Fruit fly (Drosophila melanogaster) whole organism, pupa: ENCODE results near the gene CycG.

Experiments used
- CG10348 ChIP-seq: fragments of 200-800 bp; sonication (Bioruptor generic); IDR thresholded peaks from 2 replicates; pipeline ENCODE4 v1.3.6; 2022; ENCODE audit warnings: missing biosample characterization, missing genetic modification characterization
- CG12605 ChIP-seq: fragments of 200-800 bp; sonication (Bioruptor generic); IDR thresholded peaks from 2 replicates; pipeline ENCODE4 v1.3.6; 2022; ENCODE audit warnings: missing biosample characterization, missing genetic modification characterization
- CG13204 ChIP-seq: fragments of 200-800 bp; sonication (Bioruptor generic); optimal IDR thresholded peaks from 2 replicates; lab custom pipeline; 2018; ENCODE audit warnings: missing biosample characterization, mild to moderate bottlenecking, missing genetic modification characterization, moderate library complexity
- CG14655 ChIP-seq: fragments of 200-800 bp; sonication (Bioruptor generic); optimal IDR thresholded peaks from 3 replicates; lab custom pipeline; 2017; ENCODE audit warnings: mild to moderate bottlenecking, missing biosample characterization, missing genetic modification reagents, missing genetic modification characterization
- CG15710 ChIP-seq: fragments of 200-800 bp; sonication (Bioruptor generic); optimal IDR thresholded peaks from 2 replicates; lab custom pipeline; 2018; ENCODE audit warnings: missing biosample characterization, mild to moderate bottlenecking, missing genetic modification characterization, moderate library complexity
- CG17806 ChIP-seq: fragments of 200-800 bp; sonication (Bioruptor generic); optimal IDR thresholded peaks from 2 replicates; lab custom pipeline; 2018; ENCODE audit warnings: missing biosample characterization, mild to moderate bottlenecking, missing genetic modification characterization, moderate library complexity
- CG32121 ChIP-seq: fragments of 200-800 bp; sonication (Bioruptor generic); IDR thresholded peaks from 2 replicates; pipeline ENCODE4 v1.3.6; 2022; ENCODE audit warnings: missing biosample characterization, missing genetic modification characterization
- CG4496 ChIP-seq: fragments of 200-800 bp; sonication (Bioruptor generic); IDR thresholded peaks from 3 replicates; pipeline ENCODE4 v1.3.6; 2022; ENCODE audit warnings: missing biosample characterization, missing genetic modification characterization
- CG8159 ChIP-seq: fragments of 200-800 bp; sonication (Bioruptor generic); optimal IDR thresholded peaks from 3 replicates; lab custom pipeline; 2018; ENCODE audit warnings: missing biosample characterization, mild to moderate bottlenecking, missing genetic modification characterization, moderate library complexity
- CG8301 ChIP-seq: fragments of 200-800 bp; sonication (Bioruptor generic); optimal IDR thresholded peaks from 2 replicates; lab custom pipeline; 2018; ENCODE audit warnings: missing biosample characterization, mild to moderate bottlenecking, missing genetic modification characterization
- CG9948 ChIP-seq: fragments of 200-800 bp; sonication (Bioruptor generic); optimal IDR thresholded peaks from 2 replicates; lab custom pipeline; 2018; ENCODE audit warnings: missing biosample characterization, mild to moderate bottlenecking, missing genetic modification characterization, moderate library complexity
- D1 ChIP-seq: fragments of 200-800 bp; sonication (Bioruptor generic); optimal IDR thresholded peaks from 2 replicates; lab custom pipeline; 2018; ENCODE audit warnings: missing biosample characterization, mild to moderate bottlenecking, missing genetic modification characterization, moderate library complexity
- EcR ChIP-seq: fragments of 200-800 bp; sonication (Bioruptor generic); optimal IDR thresholded peaks from 3 replicates; lab custom pipeline; 2019; ENCODE audit warnings: missing biosample characterization, missing genetic modification characterization, mild to moderate bottlenecking, moderate library complexity, missing genetic modification reagents
- Ets98B ChIP-seq: fragments of 200-800 bp; sonication (Bioruptor generic); IDR thresholded peaks from 2 replicates; pipeline ENCODE4 v1.3.6; 2022; ENCODE audit warnings: missing biosample characterization, missing genetic modification characterization
- Pif1A ChIP-seq: fragments of 200-800 bp; sonication (Bioruptor generic); optimal IDR thresholded peaks from 3 replicates; lab custom pipeline; 2016; ENCODE audit warnings: missing biosample characterization, missing genetic modification characterization
- Pif1B ChIP-seq: fragments of 200-800 bp; sonication (Bioruptor generic); optimal IDR thresholded peaks from 3 replicates; lab custom pipeline; 2016; ENCODE audit warnings: missing biosample characterization, missing genetic modification characterization
- Snoo ChIP-seq: fragments of 200-800 bp; sonication (Bioruptor generic); optimal IDR thresholded peaks from 3 replicates; lab custom pipeline; 2017; ENCODE audit warnings: missing biosample characterization, mild to moderate bottlenecking, missing genetic modification characterization, inconsistent platforms
- fd96Ca ChIP-seq: fragments of 200-800 bp; sonication (Bioruptor generic); IDR thresholded peaks from 3 replicates; pipeline ENCODE4 v1.3.6; 2022; ENCODE audit warnings: missing biosample characterization, missing genetic modification characterization
- gl ChIP-seq: fragments of 200-800 bp; sonication (Bioruptor generic); optimal IDR thresholded peaks from 2 replicates; lab custom pipeline; 2018; ENCODE audit warnings: missing biosample characterization, mild to moderate bottlenecking, missing genetic modification characterization
- rn ChIP-seq: fragments of 200-800 bp; sonication (Bioruptor generic); IDR thresholded peaks from 2 replicates; pipeline ENCODE4 v1.3.6; 2022; ENCODE audit warnings: missing biosample characterization, missing genetic modification characterization

CycG gene

DNA sequence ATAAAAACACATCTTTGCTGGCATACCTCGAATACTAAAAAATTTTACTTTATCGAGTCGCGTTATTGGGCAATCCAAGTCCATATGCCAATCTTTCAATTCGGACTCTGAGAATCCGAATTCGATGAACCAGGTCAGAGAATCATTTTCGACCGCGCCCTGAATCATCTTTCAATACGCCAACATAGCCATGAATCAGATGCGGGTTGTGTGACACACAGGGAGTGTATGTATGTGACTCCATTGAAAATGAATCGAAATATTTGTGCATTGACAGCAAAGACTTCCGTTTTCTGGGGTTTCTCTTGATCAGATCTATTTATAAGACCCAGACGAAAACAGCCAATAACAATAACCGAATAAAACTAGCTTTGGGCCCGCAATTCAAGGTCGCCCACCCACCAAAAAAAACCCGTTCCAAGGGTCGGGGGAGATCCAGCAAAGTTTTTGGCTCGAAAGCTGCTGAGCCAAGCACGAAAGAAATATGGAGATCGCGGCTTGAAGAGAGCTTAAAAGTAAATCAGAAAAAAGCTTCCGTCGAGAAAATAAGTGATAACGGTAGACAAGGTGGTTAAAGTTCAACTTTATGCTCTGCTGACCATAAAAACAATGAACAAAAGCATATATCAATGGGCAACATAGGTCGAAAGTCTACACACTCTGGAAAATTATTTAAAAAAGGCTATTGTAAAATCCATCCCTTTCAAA is 7.9 kb downstream of the CycG start:
- TF ChIP-seq rn (GFP tag; lab: Robert Waterston, UW) (no peak), CG15710 (tag; lab: Kevin White, UChicago) (no peak)

DNA sequence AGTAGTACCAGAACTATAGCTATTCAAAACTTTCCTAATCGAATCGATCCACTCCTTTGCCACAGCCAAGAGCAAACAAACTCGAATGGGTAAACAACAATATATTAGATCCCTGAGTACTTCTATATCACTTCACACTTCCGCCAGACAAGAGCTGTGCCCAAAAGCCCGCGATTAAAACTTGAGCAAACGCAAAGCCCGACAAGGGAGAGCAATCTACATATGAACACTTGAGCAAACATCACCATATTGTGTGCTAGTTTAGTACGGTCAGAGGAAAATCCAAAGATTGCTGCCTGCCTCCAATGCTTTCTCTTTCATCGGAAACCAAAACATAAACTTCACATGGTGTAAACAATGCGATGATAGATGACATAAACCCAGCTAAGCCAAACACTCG is 8.8 kb downstream of the CycG start:
- TF ChIP-seq CG8301: no peak
- TF ChIP-seq CG14655 (GFP tag; lab: Kevin White, UChicago): no peak
- TF ChIP-seq CG12605: no peak
- no peak for TF ChIP-seq CG9948 (tag; lab: Kevin White, UChicago)
- TF ChIP-seq CG15710 (tag; lab: Kevin White, UChicago): no peak
- no peak for TF ChIP-seq CG13204 (GFP tag; lab: Kevin White, UChicago)
- no peak for TF ChIP-seq CG17806 (tag; lab: Kevin White, UChicago)
- no peak for TF ChIP-seq gl (tag; lab: Kevin White, UChicago)

DNA sequence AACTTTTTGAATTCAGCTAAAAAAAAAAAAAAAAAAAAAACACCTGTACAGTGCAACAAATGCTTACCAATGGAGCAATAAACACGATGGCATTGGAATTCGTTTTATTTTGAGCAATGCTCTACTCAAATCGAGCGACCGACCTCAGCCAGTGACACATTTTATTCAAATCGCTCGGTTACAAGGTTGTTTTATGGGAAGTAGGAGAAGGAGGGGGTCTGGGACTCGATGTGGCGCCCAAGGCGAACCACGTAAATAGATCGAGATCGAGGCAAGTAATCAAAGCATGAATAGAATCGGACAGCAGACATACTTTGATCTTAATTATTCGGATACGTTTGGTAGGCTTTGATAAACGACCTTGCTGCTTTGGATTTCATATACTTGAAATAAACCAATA is 9.2 kb downstream of the CycG start:
- 0 out of 3 replicates have a peak, but pooled peaks have one; percentile 28 for TF ChIP-seq fd96Ca
- TF ChIP-seq CG32121 (GFP tag; lab: Robert Waterston, UW): no peak

DNA sequence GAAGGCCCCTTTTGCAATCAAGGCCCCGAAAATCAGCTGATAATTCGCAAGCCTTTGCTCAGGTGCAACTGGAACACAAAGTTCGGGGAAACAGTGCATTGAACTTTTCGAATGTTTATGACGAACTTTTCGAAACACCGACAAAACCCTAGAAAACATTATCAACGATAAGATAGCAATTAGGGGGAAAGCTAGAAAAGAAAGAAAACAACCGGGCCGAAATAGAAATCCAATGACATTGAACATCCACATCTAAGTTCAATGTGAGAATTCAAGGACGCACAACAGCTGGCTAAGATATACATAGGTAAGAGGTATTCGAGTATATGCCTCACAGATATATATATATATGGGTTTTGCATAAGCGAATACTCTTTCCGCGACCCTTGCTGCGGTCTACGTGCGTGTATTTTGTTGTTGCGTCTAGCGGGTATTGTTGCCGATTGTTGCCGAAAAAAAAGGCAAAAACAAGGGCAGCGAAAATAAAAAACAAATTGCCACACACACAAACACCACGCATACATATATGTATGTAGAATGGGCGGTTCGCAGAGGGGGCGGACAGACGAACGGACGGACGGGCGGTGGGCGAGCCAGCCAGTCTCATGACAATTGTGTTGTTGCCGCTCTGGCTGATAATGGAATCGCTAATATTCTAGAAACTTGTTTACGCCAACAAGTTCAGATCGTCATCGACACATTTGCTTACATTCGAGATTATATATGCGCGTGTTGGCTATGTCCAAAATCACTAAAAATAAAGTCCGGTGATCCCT is 12.7 kb downstream of the CycG start:
- TF ChIP-seq CG4496 (GFP tag; lab: Robert Waterston, UW): 0 out of 3 replicates have a peak, but pooled peaks have one; percentile 17
- TF ChIP-seq Pif1A (GFP tag; lab: Kevin White, UChicago): no peak

DNA sequence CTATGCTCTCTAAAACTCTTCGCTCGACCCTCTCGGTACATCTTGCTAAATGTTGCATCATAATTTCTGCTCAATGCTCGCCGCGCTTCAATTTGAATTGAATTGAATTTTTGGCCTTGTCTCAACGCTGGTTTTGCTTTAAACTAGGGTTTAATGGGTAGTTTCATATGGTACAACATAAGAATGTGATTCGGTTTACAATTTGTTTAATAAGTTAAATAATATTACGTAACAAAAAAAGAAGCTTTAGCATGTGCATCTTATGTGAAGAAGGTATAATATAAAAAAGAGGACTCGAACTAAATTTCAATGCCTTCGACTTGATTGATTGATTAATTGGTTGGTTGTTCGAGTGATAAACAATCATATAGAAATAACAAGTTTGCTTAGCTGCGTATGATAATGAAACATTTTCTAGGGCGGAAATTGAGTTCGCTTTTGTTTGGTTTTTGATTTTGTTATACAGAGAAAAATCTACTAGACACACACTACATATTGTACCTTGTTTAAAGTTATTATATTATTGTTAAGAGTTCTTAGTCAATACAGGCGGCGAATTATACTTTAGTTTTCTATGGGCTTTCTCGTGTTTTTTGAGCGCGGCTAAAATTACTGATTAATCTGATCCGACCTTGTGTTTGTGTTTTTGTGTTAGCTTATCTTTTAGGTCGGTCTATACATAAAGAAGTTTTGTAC is 14.6 kb downstream of the CycG start:
- no peak for TF ChIP-seq CG10348 (GFP tag; lab: Robert Waterston, UW)
- TF ChIP-seq EcR: no peak
- TF ChIP-seq fd96Ca: no peak
- no peak for TF ChIP-seq CG32121 (GFP tag; lab: Robert Waterston, UW)
- no peak for TF ChIP-seq Snoo (tag; lab: Kevin White, UChicago)
- no peak for TF ChIP-seq CG8159 (tag; lab: Kevin White, UChicago)
- no peak for TF ChIP-seq Pif1A (GFP tag; lab: Kevin White, UChicago)
- no peak for TF ChIP-seq CG8301
- TF ChIP-seq CG12605: no peak
- TF ChIP-seq CG9948 (tag; lab: Kevin White, UChicago): no peak
- TF ChIP-seq CG15710 (tag; lab: Kevin White, UChicago): no peak
- no peak for TF ChIP-seq D1 (tag; lab: Kevin White, UChicago)
- TF ChIP-seq Ets98B (GFP tag; lab: Robert Waterston, UW): no peak
- TF ChIP-seq, all 21 proteins: peak for 0

DNA sequence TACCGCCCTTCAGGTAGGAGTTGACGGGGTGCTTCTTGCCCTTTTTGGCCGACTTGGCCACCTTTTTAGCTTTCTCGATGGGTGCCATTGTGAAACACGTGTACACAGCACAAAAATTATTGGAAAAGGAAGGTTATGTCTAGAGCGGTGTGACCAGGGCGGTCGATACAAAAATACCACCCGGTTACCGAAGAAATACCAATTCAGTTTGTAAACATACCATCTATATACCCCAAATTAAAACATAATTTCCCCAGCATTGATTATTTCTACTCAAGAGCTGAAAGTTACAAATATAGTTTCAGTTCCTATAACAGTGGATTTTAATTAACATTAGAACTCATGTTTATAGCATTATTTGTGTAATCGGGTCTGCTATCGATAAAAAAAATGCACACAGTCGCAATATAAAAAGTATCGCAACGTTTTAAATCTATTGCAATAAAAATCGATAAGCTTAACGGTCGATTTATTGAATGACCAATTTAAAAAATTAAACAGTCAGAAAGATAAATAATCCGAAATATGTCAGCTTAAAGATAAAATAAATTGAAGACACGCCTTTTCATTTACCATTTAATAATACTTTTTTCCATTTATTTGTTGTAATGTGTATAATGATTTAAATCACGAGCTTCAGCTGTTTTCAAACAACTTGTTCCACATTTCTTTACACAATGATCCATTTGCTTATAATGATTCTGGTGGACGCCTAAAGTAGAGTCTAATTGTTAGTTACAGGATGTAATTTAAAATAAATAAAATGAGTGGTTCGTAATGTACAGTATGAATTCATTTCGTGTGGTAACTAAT is 16.2 kb downstream of the CycG start, which contains the start of gene RpL6:
RpL6 (minus strand) TSS at position 134 of the 813 bp plus-strand sequence.
- TF ChIP-seq CG14655 (GFP tag; lab: Kevin White, UChicago): no peak
- TF ChIP-seq rn (GFP tag; lab: Robert Waterston, UW): no peak
- no peak for TF ChIP-seq gl (tag; lab: Kevin White, UChicago)
- TF ChIP-seq Pif1A (GFP tag; lab: Kevin White, UChicago): no peak

DNA sequence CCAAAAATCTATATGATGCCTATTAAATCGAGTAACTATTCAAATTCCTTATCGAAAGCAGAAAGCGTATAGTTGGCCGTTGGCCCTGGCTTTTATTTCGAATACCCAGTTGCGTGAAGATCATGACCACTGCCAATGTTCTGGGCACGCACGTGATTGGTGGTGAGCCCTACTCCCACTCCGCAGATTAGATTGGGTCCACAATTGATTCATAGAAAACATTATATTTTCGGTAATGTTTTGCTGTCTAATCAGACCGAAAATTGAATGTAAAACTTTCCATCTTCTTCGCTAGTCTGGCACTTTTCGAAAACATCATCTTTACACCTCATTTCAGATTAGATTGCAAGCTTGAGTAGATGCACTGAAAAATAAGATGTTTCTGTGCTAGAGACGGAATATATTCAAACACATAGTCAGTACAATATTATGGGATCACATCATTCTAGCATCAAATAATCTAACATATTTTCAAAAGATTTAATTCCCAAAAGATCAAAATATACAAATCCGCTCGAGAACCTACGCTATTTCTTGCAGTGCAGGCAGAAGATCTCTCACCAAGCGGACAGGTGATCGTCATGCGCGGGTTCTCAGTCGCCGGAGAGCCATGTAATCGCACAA is 20.1 kb downstream of the CycG start, which contains the start of gene CG1774:
CG1774 (plus strand) TSS at position 548 of the 624 bp plus-strand sequence.
- no peak for TF ChIP-seq CG14655 (GFP tag; lab: Kevin White, UChicago)
- TF ChIP-seq CG10348 (GFP tag; lab: Robert Waterston, UW): no peak
- no peak for TF ChIP-seq EcR
- peak; percentile 61; the same call in 1 of the 2 replicates for TF ChIP-seq CG32121 (GFP tag; lab: Robert Waterston, UW)
- peak; percentile 11 for TF ChIP-seq CG15710 (tag; lab: Kevin White, UChicago)
- TF ChIP-seq CG8301: no peak
- TF ChIP-seq CG4496 (GFP tag; lab: Robert Waterston, UW): peak; percentile 82
- TF ChIP-seq rn (GFP tag; lab: Robert Waterston, UW): peak; percentile 25; the same call in 1 of the 2 replicates
- peak; percentile 51 for TF ChIP-seq CG12605
- TF ChIP-seq Ets98B (GFP tag; lab: Robert Waterston, UW): peak; percentile 75
- TF ChIP-seq CG17806 (tag; lab: Kevin White, UChicago): peak; percentile 10
- TF ChIP-seq Pif1B (GFP tag; lab: Kevin White, UChicago): no peak
- TF ChIP-seq CG13204 (GFP tag; lab: Kevin White, UChicago): no peak
- TF ChIP-seq fd96Ca: peak; percentile 54; the same call in 2 of the 3 replicates
- TF ChIP-seq gl (tag; lab: Kevin White, UChicago): no peak
- TF ChIP-seq Pif1A (GFP tag; lab: Kevin White, UChicago): no peak
- TF ChIP-seq D1 (tag; lab: Kevin White, UChicago): no peak
- TF ChIP-seq Snoo (tag; lab: Kevin White, UChicago): peak; percentile 37
